Fruit fly (Drosophila melanogaster) whole organism, wandering third instar larva: ENCODE results near the gene rno.

ENCODE experiments used
- GATAd ChIP-seq: sonication (Bioruptor generic); optimal IDR thresholded peaks from 2 replicates; lab custom pipeline; 2016; ENCODE audit warnings: missing biosample characterization, missing genetic modification characterization
- OdsH ChIP-seq: fragments of 200-800 bp; sonication (Bioruptor generic); optimal IDR thresholded peaks from 2 replicates; lab custom pipeline; 2016; ENCODE audit warnings: missing biosample characterization, mild to moderate bottlenecking, missing genetic modification characterization
- lola ChIP-seq: fragments of >200 bp; optimal IDR thresholded peaks from 2 replicates; lab custom pipeline; 2017; ENCODE audit warnings: missing biosample characterization, missing genetic modification characterization
- psq ChIP-seq: fragments of 200-800 bp; sonication (Bioruptor generic); optimal IDR thresholded peaks from 3 replicates; lab custom pipeline; 2017; ENCODE audit warnings: missing biosample characterization, mild to moderate bottlenecking, missing genetic modification characterization, moderate library complexity

DNA sequence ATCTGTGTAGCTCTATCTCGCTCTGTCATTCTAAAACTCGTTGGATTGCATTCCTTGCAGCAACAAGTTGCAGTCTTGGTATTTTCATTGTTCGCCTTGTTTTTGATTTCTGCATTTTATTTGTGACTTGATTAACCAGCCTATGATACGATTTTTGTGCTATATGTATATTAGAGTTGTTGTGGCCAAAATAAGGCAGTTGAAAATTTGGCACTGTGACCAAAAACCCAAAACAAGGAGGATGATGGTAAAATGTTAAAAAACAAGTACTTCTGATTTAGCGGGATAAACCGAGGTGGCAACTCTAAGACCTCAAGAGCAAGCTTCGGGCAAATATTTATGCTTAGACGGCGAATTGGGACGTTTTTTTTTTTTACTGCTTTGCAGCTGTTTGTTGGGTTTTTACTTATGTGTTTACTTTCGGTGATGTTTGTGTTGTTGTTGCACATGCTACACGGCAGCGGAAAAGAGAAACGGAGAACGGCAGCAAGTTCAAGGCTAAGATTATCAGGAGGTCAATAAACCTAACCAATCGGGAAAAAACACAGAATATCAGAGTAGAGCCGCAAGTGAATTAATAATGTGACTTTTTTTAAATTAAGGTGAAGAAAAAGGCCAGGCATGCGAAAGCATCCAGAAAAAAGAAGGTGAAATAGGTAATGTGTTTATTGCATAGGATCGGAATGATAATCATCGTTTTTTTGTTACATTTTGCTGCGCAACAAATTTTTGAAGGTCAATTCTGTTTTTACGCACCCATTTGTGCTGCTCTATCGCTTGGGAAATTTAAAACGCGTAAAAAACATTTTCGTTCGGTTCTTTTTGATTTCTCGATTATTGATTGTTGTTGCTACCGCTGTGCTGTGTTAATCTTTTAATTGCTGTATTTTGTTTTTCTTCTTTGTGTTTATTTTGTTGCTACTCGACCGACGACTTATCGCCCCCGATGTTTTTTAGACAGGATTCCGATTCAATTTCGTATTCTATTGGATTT is 59.7 kb downstream of the rno start:
- TF ChIP-seq lola (GFP tag; lab: Kevin White, UChicago) (no peak), OdsH (GFP tag; lab: Kevin White, UChicago) (peak; percentile 16), GATAd (GFP tag; lab: Kevin White, UChicago) (no peak), psq (GFP tag; lab: Kevin White, UChicago) (peak; percentile 45)
